Fruit fly (Drosophila melanogaster) Kc167 (cell line): ENCODE results near the gene PIG-Wb.

Experiments
- Myc ChIP-seq: fragments of >200 bp; optimal IDR thresholded peaks from 2 replicates; lab custom pipeline; 2017; ENCODE audit warnings: missing external identifiers
- Sin3A ChIP-seq: fragments of >200 bp; optimal IDR thresholded peaks from 2 replicates; lab custom pipeline; 2018; ENCODE audit warnings: missing external identifiers
- h ChIP-seq: fragments of >200 bp; optimal IDR thresholded peaks from 3 replicates; lab custom pipeline; 2018; ENCODE audit warnings: missing external identifiers
- insv ChIP-seq: fragments of >200 bp; optimal IDR thresholded peaks from 3 replicates; lab custom pipeline; 2018; ENCODE audit warnings: missing external identifiers
- psq ChIP-seq: fragments of >200 bp; optimal IDR thresholded peaks from 2 replicates; lab custom pipeline; 2017; ENCODE audit warnings: missing external identifiers
- ttk ChIP-seq: sonication (Bioruptor generic); optimal IDR thresholded peaks from 2 replicates; lab custom pipeline; 2017; ENCODE audit warnings: missing external identifiers

Gene PIG-Wb

DNA sequence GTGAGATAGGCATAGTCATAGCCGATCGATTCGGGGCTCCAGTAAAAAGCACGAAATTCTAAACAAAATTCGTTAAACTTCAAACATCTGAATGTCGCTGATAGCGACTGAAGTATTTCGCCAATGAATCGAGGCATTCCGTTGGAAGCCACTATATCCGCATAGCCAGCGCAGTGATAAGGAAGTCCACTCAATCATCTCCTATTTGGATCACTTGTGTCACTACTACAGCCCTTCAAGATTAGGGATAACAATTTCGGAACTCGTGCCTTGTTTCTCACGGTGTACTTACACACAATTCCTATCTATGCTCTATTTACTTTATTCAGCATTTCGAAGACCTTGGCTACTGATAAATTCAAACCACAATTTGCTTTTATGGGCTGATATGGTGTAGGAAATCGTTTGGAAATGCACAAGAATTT lies at the start of gene PIG-Wb:
PIG-Wb (minus strand) TSS at position 209 of the 425 bp plus-strand sequence.
- TF ChIP-seq Myc (no peak), h (no peak), Sin3A (lab: Kevin White, UChicago) (no peak), insv (no peak), ttk (lab: Kevin White, UChicago) (no peak), psq (lab: Kevin White, UChicago) (no peak)

DNA sequence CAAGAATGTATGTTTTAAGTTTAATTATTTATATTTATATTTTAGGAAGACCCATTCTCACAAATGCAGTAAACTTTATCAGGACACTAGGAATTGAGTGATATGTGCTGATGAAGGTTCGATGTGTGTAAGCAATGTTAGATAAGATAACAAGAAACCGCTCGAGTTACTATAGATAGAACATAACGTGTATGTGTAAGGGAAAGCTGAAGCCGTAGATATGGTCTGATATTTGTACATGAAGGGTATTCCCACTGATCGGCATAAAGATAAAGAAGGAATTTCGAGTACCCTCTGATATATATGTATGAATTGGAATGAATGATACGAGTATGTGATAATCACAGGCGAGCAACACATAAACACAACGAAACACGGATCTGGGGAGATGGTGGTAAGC lies 46.2 kb upstream of the PIG-Wb start:
- no peak for TF ChIP-seq psq (lab: Kevin White, UChicago)
- TF ChIP-seq ttk (lab: Kevin White, UChicago): no peak
- no peak for TF ChIP-seq insv

DNA sequence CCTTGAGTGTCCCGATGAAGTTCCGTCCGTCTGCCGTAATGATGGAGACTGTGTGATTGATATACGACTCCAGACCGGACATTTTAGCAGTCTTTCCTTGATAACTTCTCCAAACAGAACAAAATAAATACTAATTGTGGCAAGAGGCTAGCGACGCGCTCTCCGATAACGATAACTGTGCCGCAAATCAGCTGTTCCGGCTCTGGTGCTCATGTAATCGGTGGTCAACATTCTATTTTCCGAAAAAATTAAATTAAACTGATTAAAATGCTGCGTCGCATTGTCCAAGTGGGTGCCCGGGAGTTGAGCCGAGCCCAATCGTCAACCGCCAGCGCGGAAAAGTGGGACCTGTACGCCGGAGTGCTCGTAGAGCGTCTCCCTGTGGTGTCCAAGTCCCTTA lies 39.3 kb upstream of the PIG-Wb start, which contains the start of the genes CG2021 and mRpL46:
CG2021 (minus strand) TSS at position 163 of the 400 bp plus-strand sequence.
mRpL46 (plus strand) TSS at position 191 of the 400 bp plus-strand sequence.
- TF ChIP-seq Myc: no peak
- no peak for TF ChIP-seq insv
- TF ChIP-seq Sin3A (lab: Kevin White, UChicago): no peak
- TF ChIP-seq psq (lab: Kevin White, UChicago): no peak
- no peak for TF ChIP-seq ttk (lab: Kevin White, UChicago)
- TF ChIP-seq h: no peak

DNA sequence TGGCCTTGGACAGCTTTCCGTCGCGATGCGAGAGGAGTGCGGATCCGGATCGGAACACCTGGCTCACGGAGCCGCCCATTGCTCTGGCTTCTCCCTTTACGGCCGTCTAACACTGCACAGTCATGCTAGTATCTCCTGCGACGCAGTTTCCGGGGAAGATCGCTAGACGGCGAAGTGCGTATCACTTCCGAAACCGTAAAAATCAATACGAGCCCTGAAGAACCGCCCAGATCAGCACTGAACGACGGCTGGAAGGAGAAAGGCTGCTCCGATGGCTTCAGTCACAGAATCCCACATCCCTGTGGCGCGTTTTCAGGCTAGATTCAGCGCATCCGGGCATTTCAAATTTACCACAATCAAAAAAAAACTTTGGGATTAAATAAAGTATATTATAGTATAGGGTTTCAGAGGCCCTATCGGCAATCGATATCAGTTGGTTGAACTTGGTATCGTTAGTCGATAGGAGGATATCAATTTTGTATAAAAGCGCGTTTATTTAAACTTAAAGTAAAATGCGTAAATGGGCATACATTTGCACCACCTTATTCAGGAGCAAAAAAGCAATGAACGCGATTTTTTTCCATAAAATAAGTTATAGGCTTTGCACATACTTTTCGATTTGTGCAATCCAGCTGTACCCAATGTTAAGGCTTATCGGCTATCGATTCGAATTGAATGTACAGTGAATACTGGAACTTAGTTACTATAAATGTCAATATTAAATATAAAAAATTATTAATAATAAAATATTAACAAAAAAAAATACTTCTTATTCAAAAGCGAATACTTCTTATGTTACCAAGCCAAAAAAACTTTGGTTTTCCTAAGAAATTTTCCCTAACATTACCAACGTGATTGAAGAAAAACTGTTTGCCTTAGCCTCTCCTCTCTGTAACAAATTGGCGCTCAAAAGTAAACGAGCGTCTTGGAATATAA lies 37.1 kb upstream of the PIG-Wb start, which contains the start of the genes CG13933 and PolD2:
CG13933 (minus strand) TSS at position 435 of the 936 bp plus-strand sequence.
PolD2 (plus strand) TSS at position 921 of the 936 bp plus-strand sequence.
- TF ChIP-seq Sin3A (lab: Kevin White, UChicago): no peak
- TF ChIP-seq Myc: no peak
- TF ChIP-seq h: no peak
- no peak for TF ChIP-seq psq (lab: Kevin White, UChicago)
- no peak for TF ChIP-seq insv
- TF ChIP-seq ttk (lab: Kevin White, UChicago): no peak

DNA sequence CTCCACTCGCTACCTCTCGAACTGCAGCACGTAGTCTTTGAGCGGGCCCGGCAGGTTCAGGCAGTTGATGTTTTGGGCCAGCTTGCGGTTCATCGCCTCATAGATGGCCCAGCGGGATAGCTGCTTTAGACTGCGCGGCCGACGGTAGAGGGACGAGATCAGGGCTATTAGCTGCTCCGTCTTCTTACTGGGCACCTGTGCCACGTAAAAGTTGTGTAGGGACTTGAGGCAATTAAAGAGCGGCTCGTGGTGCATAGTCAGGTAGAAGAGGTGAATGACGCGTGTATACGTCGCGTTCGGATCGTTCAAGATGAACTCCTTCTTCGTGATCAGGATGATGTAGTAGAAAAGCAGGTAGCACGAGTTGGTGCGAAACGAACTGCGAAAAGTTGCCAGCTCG lies 34.7 kb upstream of the PIG-Wb start:
- TF ChIP-seq ttk (lab: Kevin White, UChicago): no peak
- no peak for TF ChIP-seq h
- no peak for TF ChIP-seq insv
- TF ChIP-seq Myc: no peak

DNA sequence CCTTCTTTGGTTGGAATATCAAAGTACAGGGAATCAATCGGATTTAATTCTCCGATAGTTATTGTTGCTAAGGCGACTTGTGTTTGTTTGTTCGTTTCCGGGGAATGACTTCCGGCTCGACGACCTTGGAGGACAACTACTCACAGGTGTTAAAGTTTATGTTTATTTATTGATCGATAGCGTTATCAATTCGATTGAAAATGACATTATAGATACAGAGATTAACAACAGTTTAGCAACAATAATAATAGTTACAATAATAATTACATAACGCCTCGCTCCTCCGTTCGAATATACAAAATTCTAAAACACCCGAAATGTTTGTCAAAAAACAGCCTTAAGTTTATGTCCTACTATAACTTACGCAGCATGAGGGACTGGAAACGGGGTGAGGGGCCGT lies 33.8 kb upstream of the PIG-Wb start, which contains the start of gene Dhc62B:
Dhc62B (minus strand) TSS at position 101 of the 400 bp plus-strand sequence.
- TF ChIP-seq ttk (lab: Kevin White, UChicago) (no peak), psq (lab: Kevin White, UChicago) (no peak), Sin3A (lab: Kevin White, UChicago) (no peak), Myc (no peak), insv (no peak), h (no peak)

DNA sequence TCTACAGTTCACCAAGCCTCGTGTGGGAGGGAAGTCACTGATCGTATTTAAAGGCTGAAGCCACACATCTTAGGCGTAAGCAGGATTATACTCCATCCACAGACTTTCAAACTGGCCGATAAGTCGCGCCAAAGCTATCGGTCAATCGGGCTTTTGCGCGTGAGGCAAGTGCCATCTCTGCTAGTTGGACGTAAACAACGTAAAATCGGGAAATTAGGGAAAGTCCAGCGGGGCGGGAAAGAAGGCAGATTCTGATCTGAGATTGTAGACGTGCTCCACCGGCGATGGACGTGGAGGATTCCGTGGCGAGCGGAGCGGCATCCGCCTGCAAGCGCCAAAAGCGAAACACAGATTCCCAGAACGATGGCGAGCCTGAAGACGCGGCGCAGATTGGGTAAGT lies 18.2 kb upstream of the PIG-Wb start, which contains the start of gene CG8001:
CG8001 (plus strand) TSS at position 17 of the 400 bp plus-strand sequence.
- TF ChIP-seq Myc: no peak
- no peak for TF ChIP-seq ttk (lab: Kevin White, UChicago)
- TF ChIP-seq psq (lab: Kevin White, UChicago): no peak
- TF ChIP-seq insv: no peak
- no peak for TF ChIP-seq Sin3A (lab: Kevin White, UChicago)
- no peak for TF ChIP-seq h

DNA sequence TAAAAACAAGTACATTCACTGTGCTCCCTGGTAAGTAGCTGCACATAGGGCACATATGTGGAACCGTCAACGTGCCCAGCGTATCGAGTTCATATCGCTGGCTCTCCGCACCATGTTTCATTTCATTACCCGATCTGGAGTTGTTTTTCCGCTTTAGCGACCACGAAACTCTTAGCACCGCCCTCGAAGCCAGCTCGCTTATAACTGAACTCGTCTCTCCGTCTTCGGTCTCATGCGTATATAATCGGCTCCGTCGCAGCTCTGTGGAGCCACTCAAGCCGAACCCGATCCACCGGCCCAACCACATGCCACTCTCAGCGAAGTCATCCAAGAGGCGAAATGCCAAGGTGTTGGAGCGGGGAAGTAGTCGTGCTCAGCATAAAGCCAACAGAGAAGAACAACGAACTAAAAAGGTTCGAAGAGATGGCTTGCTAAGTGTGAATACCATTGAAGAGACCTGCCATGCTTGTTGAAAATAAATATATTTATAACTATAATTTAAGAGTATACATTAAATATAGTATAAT lies 17.6 kb upstream of the PIG-Wb start, which contains the start of gene Cht2:
Cht2 (minus strand) TSS at position 477 of the 527 bp plus-strand sequence.
- TF ChIP-seq ttk (lab: Kevin White, UChicago) (no peak), Sin3A (lab: Kevin White, UChicago) (no peak), insv (no peak)

DNA sequence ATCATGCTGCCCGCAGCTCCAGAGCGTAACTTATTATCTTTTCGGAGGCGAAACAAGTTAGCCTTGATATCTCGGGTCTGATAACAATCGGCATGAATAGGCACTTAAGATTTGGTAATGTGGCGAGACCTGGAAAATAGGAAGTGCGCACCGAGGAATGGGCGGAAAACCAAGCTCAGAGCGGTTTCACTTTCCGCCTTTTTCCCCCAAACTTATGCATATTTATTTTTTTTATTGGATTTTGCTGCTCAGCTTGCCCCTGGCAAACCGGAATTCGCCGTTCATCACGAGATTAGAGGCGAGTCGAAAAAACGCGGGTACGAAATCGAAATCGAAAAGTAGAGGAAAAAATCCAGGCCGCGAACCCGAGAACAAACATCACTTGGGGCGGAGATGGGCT lies 17.0 kb upstream of the PIG-Wb start:
- TF ChIP-seq h: no peak
- TF ChIP-seq Myc: no peak
- TF ChIP-seq psq (lab: Kevin White, UChicago): no peak
- no peak for TF ChIP-seq insv
- TF ChIP-seq ttk (lab: Kevin White, UChicago): no peak
- TF ChIP-seq Sin3A (lab: Kevin White, UChicago): no peak

DNA sequence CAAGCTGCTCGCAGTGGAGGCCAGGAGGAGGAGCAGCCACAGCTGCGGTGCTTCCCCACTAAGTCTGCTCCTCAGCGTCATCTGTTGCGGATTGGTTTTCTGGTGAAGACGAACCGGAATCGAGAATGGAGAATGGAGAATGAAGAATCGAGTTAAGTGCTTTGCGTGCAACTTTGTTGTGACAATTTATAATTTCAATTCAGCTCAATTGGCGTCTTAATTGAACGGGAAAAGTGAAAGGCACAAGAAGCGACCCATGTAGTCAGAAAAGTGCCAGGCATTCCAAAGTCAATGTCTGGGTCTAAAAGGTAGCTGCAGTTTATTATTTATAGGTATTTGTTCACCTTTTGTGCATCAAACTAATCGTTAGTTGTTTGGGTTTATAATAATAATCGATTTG lies 16.4 kb upstream of the PIG-Wb start:
- TF ChIP-seq Myc (no peak), h (no peak), ttk (lab: Kevin White, UChicago) (no peak)

DNA sequence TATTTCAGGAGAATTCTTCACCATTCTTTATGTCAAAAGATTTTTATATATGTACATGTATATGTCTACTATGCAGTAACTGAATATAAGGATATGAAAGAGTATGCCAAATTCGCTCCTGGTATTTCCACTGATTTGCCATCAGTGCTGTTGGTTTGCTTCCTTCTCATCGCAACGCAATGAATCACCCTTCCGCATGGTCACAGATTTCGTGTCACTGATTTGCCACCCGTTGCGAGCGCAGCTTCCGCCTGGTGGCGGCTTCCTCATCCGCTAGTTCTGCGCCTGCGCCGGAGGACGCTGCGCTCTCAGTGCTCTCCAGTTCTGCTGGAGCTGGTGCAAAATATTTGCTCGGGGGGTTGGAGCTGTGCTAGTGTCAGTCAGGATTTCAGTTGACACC lies 10.3 kb upstream of the PIG-Wb start:
- no peak for TF ChIP-seq h
- TF ChIP-seq psq (lab: Kevin White, UChicago): no peak
- TF ChIP-seq Sin3A (lab: Kevin White, UChicago): no peak
- no peak for TF ChIP-seq ttk (lab: Kevin White, UChicago)
- TF ChIP-seq Myc: no peak
- TF ChIP-seq insv: no peak

DNA sequence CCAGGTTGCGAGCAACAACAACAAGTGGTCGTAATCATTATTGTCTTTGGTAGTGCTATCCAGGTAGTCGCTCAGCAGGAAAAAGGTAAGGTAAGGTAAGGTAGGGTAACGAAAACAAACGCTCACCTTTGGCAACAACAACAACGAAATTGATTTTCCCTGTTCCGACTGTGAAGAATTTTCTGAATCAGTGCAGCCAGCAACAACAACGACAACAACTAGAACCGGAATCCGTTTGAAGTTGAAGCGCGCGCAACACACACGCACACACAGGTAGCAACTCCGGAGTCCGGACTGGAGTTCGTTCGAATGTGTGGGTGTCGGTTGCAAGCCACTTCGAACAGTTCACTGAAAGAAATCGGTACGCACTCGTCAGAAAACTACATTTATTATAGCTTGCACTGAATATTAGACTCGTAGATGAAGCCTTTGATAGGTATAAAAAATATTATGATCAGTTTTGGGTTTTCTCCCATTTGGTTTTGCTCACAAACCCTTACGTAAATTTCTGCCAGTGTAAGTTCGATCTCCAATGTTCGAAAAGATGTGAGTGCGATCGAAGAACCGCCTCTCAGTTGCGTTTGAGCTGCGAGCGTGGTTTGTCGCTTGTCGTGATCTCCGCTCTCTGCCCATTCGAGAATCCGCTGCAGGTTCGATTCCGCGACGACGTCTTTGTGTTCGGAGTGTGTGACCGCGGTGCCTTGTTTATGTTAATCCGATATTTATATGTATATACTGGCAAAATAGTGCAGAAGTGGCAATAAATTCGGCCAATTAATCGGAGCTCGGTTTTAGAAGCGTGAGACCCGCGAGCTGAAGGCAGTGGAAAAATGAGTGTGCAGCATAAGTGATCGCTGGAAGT lies 8.7 kb upstream of the PIG-Wb start, which contains the start of gene CG13921:
CG13921 (plus strand) TSS at position 570 of the 862 bp plus-strand sequence.
- TF ChIP-seq Myc (no peak), psq (lab: Kevin White, UChicago) (no peak)
